Fruit fly (Drosophila melanogaster) whole organism, prepupa: Measurements from ENCODE around the gene CG15696.
A peak's percentile ranks its signal among the peaks of the same experiment; 100 is the strongest.

ENCODE experiments used
- CG11902 ChIP-seq: fragments of 200-800 bp; sonication (Bioruptor generic); optimal IDR thresholded peaks from 3 replicates; lab custom pipeline; 2016; ENCODE audit warnings: missing biosample characterization, missing genetic modification characterization
- CG16779 ChIP-seq: fragments of 200-800 bp; sonication (Bioruptor generic); optimal IDR thresholded peaks from 3 replicates; lab custom pipeline; 2017; ENCODE audit warnings: missing biosample characterization, mild to moderate bottlenecking, missing genetic modification characterization
- CG9139 ChIP-seq: fragments of 200-800 bp; sonication (Bioruptor generic); optimal IDR thresholded peaks from 3 replicates; lab custom pipeline; 2017; ENCODE audit warnings: missing biosample characterization, mild to moderate bottlenecking, missing genetic modification characterization
- Eip78C ChIP-seq: fragments of 200-800 bp; sonication (Bioruptor generic); peaks from one replicate; lab custom pipeline; 2016; ENCODE audit warnings: missing biosample characterization, missing genetic modification characterization
- Ets96B ChIP-seq: fragments of 200-800 bp; optimal IDR thresholded peaks from 2 replicates; lab custom pipeline; 2019; ENCODE audit warnings: missing biosample characterization, mild to moderate bottlenecking, missing genetic modification characterization, moderate library complexity
- Met ChIP-seq: fragments of 200-800 bp; sonication (Bioruptor generic); optimal IDR thresholded peaks from 3 replicates; lab custom pipeline; 2016; ENCODE audit warnings: missing biosample characterization, missing genetic modification characterization
- Sox15 ChIP-seq: fragments of 200-800 bp; sonication (Bioruptor generic); optimal IDR thresholded peaks from 3 replicates; lab custom pipeline; 2016; ENCODE audit warnings: missing biosample characterization, missing genetic modification characterization
- cyc ChIP-seq: fragments of 200-800 bp; sonication (Bioruptor generic); optimal IDR thresholded peaks from 3 replicates; lab custom pipeline; 2016; ENCODE audit warnings: missing biosample characterization, missing genetic modification characterization
- dsx ChIP-seq: fragments of 200-800 bp; optimal IDR thresholded peaks from 3 replicates; lab custom pipeline; 2019; ENCODE audit warnings: missing biosample characterization, mild to moderate bottlenecking, missing genetic modification characterization, moderate library complexity; ENCODE audit not compliant: poor library complexity, severe bottlenecking
- fkh ChIP-seq: fragments of 200-800 bp; sonication (Bioruptor generic); optimal IDR thresholded peaks from 3 replicates; lab custom pipeline; 2017; ENCODE audit warnings: missing biosample characterization, mild to moderate bottlenecking, missing genetic modification characterization, moderate library complexity
- lz ChIP-seq: fragments of 200-800 bp; sonication (Bioruptor generic); optimal IDR thresholded peaks from 3 replicates; lab custom pipeline; 2016; ENCODE audit warnings: missing biosample characterization, missing genetic modification characterization
- net ChIP-seq: fragments of 200-800 bp; sonication (Bioruptor generic); optimal IDR thresholded peaks from 3 replicates; lab custom pipeline; 2016; ENCODE audit warnings: missing biosample characterization, missing genetic modification characterization
- pdm3 ChIP-seq: fragments of 200-800 bp; sonication (Bioruptor generic); optimal IDR thresholded peaks from 3 replicates; lab custom pipeline; 2016; ENCODE audit warnings: missing biosample characterization, missing genetic modification characterization
- salr ChIP-seq, 2 experiments: fragments of 200-800 bp; sonication (Bioruptor generic); optimal IDR thresholded peaks; 3 replicates each; lab custom pipeline; 2016 to 2018; ENCODE audit warnings: missing biosample characterization in 2 of 2, missing genetic modification characterization in 2 of 2, mild to moderate bottlenecking in 1 of 2
- spab ChIP-seq: fragments of 200-800 bp; sonication (Bioruptor generic); optimal IDR thresholded peaks from 2 replicates; lab custom pipeline; 2017; ENCODE audit warnings: missing biosample characterization, mild to moderate bottlenecking, missing genetic modification characterization, missing genetic modification reagents
- svp ChIP-seq: fragments of 200-800 bp; sonication (Bioruptor generic); peaks from one replicate; lab custom pipeline; 2016; ENCODE audit warnings: missing biosample characterization, missing genetic modification characterization

CG15696 gene

DNA sequence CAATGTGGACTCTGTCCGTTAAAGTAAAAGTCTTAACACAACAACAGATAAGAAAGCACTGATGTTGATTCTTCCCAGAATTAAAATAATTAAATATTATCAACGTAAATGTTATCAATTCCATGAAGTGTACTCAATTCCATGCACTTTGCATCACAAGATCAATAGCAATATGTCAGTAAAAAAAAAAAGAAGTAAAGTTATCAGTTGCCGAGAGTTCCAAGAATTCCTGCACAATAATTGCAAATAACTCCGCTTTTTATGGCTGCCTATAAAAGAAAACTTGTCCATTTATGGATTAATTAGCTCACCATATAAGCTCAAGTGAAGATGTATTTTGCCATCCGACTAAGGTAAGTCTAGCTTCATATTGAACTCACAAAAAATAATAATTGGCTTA, 30.6 kb downstream of the CG15696 start, which contains the start of gene TotZ:
Gene TotZ, plus strand, starts transcription at position 301 of the 400 bp plus-strand sequence.
- no peak for TF ChIP-seq Met (GFP tag; lab: Kevin White, UChicago)
- peak; percentile 86 for TF ChIP-seq svp (GFP tag; lab: Kevin White, UChicago)
- no peak for TF ChIP-seq Sox15 (GFP tag; lab: Kevin White, UChicago)

DNA sequence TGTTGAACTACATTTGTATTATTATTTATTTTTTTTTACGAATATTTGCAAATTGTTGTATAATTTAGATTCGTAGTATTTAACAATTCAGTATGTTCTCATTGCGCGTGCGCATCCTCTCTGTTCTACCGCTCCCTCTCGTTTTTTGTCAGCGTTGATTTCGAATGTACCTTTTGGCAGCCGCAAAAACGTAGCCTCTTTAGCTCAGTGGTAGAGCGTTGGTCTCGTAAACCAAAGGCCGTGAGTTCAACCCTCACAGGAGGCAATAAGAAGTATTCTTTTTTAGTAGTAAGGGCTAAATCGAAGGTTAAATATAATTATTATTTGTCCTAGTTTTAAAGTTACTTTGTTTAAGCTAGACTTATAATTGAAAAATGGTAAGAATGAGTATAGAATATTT, 43.6 kb downstream of the CG15696 start:
- TF ChIP-seq CG16779 (tag; lab: Kevin White, UChicago) (no peak), Eip78C (GFP tag; lab: Kevin White, UChicago) (peak; percentile 49)

DNA sequence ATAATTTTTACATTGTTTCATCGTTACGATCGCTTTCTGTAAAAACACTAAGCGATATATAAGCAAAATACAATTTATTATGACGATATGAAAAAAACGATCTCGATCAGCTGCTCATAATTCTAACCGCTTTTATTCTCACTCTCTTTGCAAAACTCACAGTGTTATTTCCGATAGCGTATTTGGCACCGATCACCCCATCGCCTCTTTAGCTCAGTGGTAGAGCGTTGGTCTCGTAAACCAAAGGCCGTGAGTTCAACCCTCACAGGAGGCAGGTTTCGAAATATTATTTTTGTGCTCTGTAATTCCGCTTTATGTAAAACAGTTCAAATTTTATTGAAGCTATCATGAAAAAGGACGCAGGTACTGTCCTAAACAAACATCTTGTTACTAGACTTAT, 44.1 kb downstream of the CG15696 start:
- peak; percentile 73 for TF ChIP-seq svp (GFP tag; lab: Kevin White, UChicago)
- no peak for TF ChIP-seq CG11902 (GFP tag; lab: Kevin White, UChicago)
- TF ChIP-seq, all 60 proteins: peak for 1

DNA sequence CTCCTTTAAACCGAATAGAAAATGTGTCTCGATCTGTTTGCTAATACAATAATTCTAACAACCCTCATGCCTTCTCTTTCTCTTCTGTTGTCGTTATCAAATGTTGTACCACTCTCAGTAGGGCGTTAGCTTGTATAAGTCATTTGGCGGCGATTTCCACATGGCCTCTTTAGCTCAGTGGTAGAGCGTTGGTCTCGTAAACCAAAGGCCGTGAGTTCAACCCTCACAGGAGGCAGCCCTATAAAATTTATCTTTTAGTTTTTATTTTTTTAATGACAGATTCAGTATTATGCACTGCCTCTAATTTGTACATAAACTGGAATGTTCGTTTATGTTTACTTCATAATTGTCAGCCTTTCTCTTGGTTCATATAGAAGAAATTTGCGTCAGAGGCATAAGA, 44.6 kb downstream of the CG15696 start:
- TF ChIP-seq CG9139 (GFP tag; lab: Kevin White, UChicago) (no peak), fkh (GFP tag; lab: Kevin White, UChicago) (peak; percentile 8), pdm3 (GFP tag; lab: Kevin White, UChicago) (no peak), lz (GFP tag; lab: Kevin White, UChicago) (no peak), Ets96B (tag; lab: Kevin White, UChicago) (no peak)
- TF ChIP-seq, all 60 proteins: peak for 1

DNA sequence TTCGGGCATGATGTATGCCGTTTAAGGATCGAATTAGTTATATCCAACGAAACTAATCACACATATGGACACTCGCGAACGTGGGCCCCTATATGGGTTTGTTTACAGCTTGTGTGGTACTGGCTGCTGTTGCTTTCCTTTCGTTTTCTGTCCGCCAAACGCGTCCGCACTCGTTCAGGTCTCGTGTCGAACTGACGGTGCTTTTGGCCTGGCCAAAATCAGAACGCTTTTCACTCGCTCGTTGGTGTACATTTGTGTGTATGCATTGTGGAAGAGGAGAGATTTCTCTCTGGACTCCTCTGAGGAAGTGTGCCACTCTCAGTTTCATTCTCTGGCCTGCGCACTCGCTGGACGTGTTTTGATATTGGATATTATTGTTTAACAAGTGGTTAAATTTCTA, 50.3 kb downstream of the CG15696 start, which contains the start of gene Ktl:
Gene Ktl, minus strand, starts transcription at position 193 of the 400 bp plus-strand sequence.
- TF ChIP-seq dsx (GFP tag; lab: Kevin White, UChicago) (no peak), cyc (GFP tag; lab: Kevin White, UChicago) (no peak), spab (GFP tag; lab: Kevin White, UChicago) (no peak), net (GFP tag; lab: Kevin White, UChicago) (no peak), salr (GFP tag; optimal IDR thresholded peaks at IDR 0.05; lab: Kevin White, UChicago) (no peak)
